Worm (Caenorhabditis elegans): ENCODE data around the gene nspb-3.
A peak's percentile ranks its signal among the peaks of the same experiment; 100 is the strongest.

Gene nspb-3

DNA sequence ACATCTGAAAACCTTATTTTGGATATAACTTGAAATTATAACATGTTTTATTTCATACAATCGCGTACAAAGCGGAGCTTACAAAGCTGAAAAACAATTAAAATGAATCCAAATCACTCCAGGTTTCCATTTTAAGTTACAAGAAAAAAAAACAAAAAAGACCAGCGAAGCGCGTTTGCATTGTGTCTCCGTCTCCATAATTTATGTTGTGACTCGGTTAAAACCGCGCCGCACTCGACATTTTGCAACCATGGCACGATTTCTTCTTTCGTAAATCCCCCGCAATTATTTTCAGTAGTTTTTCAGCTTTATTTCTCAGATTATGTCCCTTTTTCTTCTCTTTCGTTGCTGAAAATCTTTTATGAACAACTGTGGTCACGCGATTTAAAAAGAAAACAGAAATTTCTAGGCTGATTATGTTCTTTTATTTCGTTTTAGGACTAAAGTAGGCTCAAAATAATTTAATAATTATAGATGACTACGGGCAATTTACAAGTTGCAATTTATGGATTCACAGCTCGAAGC, 9.3 kb downstream of the nspb-3 start, which contains the start of the genes F38A5.2 and dnj-11 (continued):
- TF ChIP-seq mdl-1 (tag; optimal IDR thresholded peaks at IDR 0.05) (no peak), aly-2 (tag; optimal IDR thresholded peaks at IDR 0.05) (no peak)

DNA sequence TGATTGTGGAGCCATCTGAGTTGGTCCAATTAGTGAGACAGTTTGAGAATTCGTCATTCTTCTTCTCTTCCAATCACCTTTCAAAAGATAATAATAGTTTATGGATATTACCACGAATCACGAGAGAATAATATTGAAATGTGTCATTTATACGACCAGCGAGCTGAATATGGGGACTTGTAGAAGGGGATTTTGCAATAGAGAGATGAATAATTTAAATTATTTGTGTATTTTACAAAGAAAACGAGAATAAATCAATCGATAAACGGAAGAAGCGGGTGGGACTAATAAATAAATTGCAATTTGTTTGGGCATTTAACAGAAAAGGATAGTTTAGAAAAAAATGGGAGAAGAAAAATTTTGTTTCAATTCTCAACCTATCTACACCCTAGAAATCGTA, 12.2 kb downstream of the nspb-3 start, which contains the start of gene odr-8:
Gene odr-8 (minus strand): TSS at position 101 of the 400 bp plus-strand sequence.
- TF ChIP-seq nhr-237 (tag; optimal IDR thresholded peaks at IDR 0.05), result no peak

DNA sequence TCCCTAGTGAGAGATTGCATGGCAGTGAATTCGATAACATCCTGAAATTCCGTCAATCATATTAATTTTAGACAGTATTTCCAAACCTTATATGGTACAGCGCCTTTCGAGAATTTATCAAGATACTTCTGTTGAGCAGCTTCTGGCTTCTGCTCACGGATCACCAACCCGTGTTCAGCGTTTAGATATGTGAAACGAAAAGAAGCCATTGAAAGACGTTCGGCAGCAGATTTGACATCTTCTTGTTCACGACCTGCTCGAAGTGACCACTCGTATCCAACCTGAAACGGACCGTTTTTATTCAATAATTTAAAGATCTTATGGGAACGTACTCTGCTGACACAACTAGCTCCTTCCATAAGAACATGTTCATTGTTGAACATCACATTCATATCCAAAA, 13.1 kb downstream of the nspb-3 start:
- no peak for TF ChIP-seq nhr-6 (tag; optimal IDR thresholded peaks at IDR 0.05)
- TF ChIP-seq nhr-77 (tag; optimal IDR thresholded peaks at IDR 0.05), result no peak
- TF ChIP-seq ceh-16 (tag; optimal IDR thresholded peaks at IDR 0.05), result no peak
- no peak for TF ChIP-seq ztf-11 (tag; optimal IDR thresholded peaks at IDR 0.05)
- no peak for TF ChIP-seq ztf-4 (tag; optimal IDR thresholded peaks at IDR 0.05)
- TF ChIP-seq fos-1 (tag; optimal IDR thresholded peaks at IDR 0.05), result no peak
- TF ChIP-seq elt-3 (tag; optimal IDR thresholded peaks at IDR 0.05), result no peak

DNA sequence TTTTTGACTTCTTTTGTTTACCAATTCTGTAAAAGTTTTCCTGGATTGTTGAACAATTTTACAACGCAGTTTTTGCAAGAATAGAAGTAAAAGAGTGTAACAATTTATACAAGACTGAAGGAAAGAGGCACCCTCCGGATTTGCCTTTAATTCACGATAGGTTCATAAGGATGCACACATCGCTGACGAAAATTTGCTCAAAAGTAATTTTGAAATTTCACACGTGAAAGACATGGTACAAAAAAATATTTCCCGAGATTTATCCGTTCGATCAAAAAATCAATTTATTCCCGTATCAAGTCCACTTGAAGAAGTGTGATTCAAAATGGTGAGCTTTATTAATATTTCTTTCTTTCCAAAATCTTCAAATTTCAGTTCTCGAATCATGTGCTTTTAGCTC, 16.9 kb downstream of the nspb-3 start, which contains the start of gene C43G2.3:
Gene C43G2.3 (plus strand): TSS at position 301 of the 400 bp plus-strand sequence.
- no peak for TF ChIP-seq fos-1 (tag; optimal IDR thresholded peaks at IDR 0.05)
- TF ChIP-seq mab-5 (tag; optimal IDR thresholded peaks at IDR 0.05), result no peak
- TF ChIP-seq nhr-23 (tag; optimal IDR thresholded peaks at IDR 0.05), result no peak
- no peak for TF ChIP-seq nhr-21 (tag; optimal IDR thresholded peaks at IDR 0.05)

DNA sequence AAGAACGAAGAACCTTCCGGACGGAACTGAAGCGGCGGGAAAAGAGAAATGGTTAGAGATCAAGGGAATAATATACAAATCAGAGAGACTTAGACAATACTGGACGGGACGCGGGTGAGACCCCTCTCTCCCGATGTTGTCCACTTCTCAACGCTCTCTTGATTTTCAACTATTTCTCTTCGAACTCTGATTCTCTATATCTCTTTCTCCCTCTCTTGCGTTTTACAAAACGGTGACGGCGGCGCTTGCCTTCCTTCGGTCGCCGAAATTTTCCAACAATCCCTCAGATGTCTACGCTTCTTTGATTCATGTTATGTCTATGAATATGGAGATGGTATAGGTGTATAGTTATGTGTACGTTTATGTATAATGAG, 18.1 kb downstream of the nspb-3 start:
- TF ChIP-seq mbf-1 (tag; optimal IDR thresholded peaks at IDR 0.05) (no peak), Y55F3AM.14 (GFP tag; optimal IDR thresholded peaks at IDR 0.05) (no peak), unc-62 (GFP tag; optimal IDR thresholded peaks at IDR 0.05) (no peak), lsy-2 (tag; optimal IDR thresholded peaks at IDR 0.05) (peak in 1 of 2 experiments; percentile 52), blmp-1 (tag; optimal IDR thresholded peaks at IDR 0.05; ENCODE audit: insufficient read depth) (peak; percentile 9), nhr-77 (tag; optimal IDR thresholded peaks at IDR 0.05) (no peak), alr-1 (tag; optimal IDR thresholded peaks at IDR 0.05) (no peak), nhr-12 (tag; optimal IDR thresholded peaks at IDR 0.05) (no peak), nhr-6 (tag; optimal IDR thresholded peaks at IDR 0.05) (no peak), unc-39 (tag; optimal IDR thresholded peaks at IDR 0.05) (no peak), ztf-11 (tag; optimal IDR thresholded peaks at IDR 0.05) (no peak), lin-13 (GFP tag; optimal IDR thresholded peaks at IDR 0.05) (peak; percentile 24), elt-1 (tag; optimal IDR thresholded peaks at IDR 0.05) (no peak), dmd-4 (tag; optimal IDR thresholded peaks at IDR 0.05) (no peak), lin-39 (tag; optimal IDR thresholded peaks at IDR 0.05) (no peak), ceh-82 (tag; optimal IDR thresholded peaks at IDR 0.05) (no peak), snpc-4 (tag; optimal IDR thresholded peaks at IDR 0.05) (no peak), nhr-23 (tag; optimal IDR thresholded peaks at IDR 0.05) (no peak), unc-55 (GFP tag; optimal IDR thresholded peaks at IDR 0.05) (peak; percentile 22), F13H6.1 (tag; optimal IDR thresholded peaks at IDR 0.05) (peak; percentile 80), ama-1 (optimal IDR thresholded peaks at IDR 0.05) (no peak), ZK546.5 (tag; optimal IDR thresholded peaks at IDR 0.05) (no peak), ceh-16 (tag; optimal IDR thresholded peaks at IDR 0.05) (no peak), aly-2 (tag; optimal IDR thresholded peaks at IDR 0.05) (no peak), gmeb-1 (tag; optimal IDR thresholded peaks at IDR 0.05) (peak; percentile 51), nhr-11 (tag; optimal IDR thresholded peaks at IDR 0.05) (no peak), mdl-1 (tag; optimal IDR thresholded peaks at IDR 0.05) (no peak), sem-4 (tag; optimal IDR thresholded peaks at IDR 0.05) (no peak), mab-5 (tag; optimal IDR thresholded peaks at IDR 0.05) (no peak), R02D3.7 (tag; optimal IDR thresholded peaks at IDR 0.05) (no peak), zag-1 (tag; optimal IDR thresholded peaks at IDR 0.05) (no peak), ztf-4 (tag; optimal IDR thresholded peaks at IDR 0.05) (no peak), elt-3 (tag; optimal IDR thresholded peaks at IDR 0.05) (no peak), peb-1 (tag; optimal IDR thresholded peaks at IDR 0.05) (no peak), fos-1 (tag; optimal IDR thresholded peaks at IDR 0.05) (peak; percentile 17), sma-9 (GFP tag; optimal IDR thresholded peaks at IDR 0.05) (peak; percentile 59), sma-9 (tag; optimal IDR thresholded peaks at IDR 0.05) (no peak), crh-2 (tag; optimal IDR thresholded peaks at IDR 0.05) (peak; percentile 56), nhr-237 (tag; optimal IDR thresholded peaks at IDR 0.05) (no peak), sma-3 (GFP tag; optimal IDR thresholded peaks at IDR 0.05) (peak; percentile 59), lin-11 (tag; optimal IDR thresholded peaks at IDR 0.05) (no peak), nhr-129 (tag; optimal IDR thresholded peaks at IDR 0.05) (peak; percentile 50), C34F6.9 (tag; optimal IDR thresholded peaks at IDR 0.05) (peak; percentile 40), skn-1 (tag; optimal IDR thresholded peaks at IDR 0.05) (no peak), nhr-21 (tag; optimal IDR thresholded peaks at IDR 0.05) (peak; percentile 13)

Measured in whole organism, L2 larva.